Worm (Caenorhabditis elegans) whole organism, young adult: Measurements from ENCODE around the gene atg-7.

ENCODE experiments used
- B0035.1 ChIP-seq: sonication (generic microtip); optimal IDR thresholded peaks from 2 replicates; lab custom pipeline; 2016; ENCODE audit warnings: missing genetic modification characterization, mild to moderate bottlenecking, missing compliant biosample characterization, missing genotype, missing genetic modification reagents
- D2030.7 ChIP-seq: fragments of 200-800 bp; sonication (Bioruptor generic); IDR thresholded peaks from 2 replicates; pipeline ENCODE4 v1.3.6; 2022; ENCODE audit warnings: missing genetic modification reagents, missing genetic modification characterization, missing compliant biosample characterization
- F33H1.4 ChIP-seq: fragments of 200-800 bp; sonication (Bioruptor generic); IDR thresholded peaks from 2 replicates; pipeline ENCODE4 v1.3.6; 2022; ENCODE audit warnings: missing genetic modification reagents, missing genetic modification characterization, missing compliant biosample characterization
- F49E8.2 ChIP-seq: sonication (generic microtip); optimal IDR thresholded peaks from 3 replicates; lab custom pipeline; 2017; ENCODE audit warnings: missing genetic modification characterization, mild to moderate bottlenecking, missing compliant biosample characterization, antibody characterized with exemption, moderate library complexity; ENCODE audit not compliant: insufficient read depth
- F55B11.4 ChIP-seq: sonication (generic microtip); optimal IDR thresholded peaks from 2 replicates; lab custom pipeline; 2016; ENCODE audit warnings: missing compliant biosample characterization, missing genetic modification characterization, borderline replicate concordance; ENCODE audit not compliant: insufficient read depth
- F57A8.1 ChIP-seq: fragments of 200-800 bp; sonication (Bioruptor generic); optimal IDR thresholded peaks from 2 replicates; lab custom pipeline; 2018; ENCODE audit warnings: mild to moderate bottlenecking, missing genetic modification characterization, moderate library complexity, missing compliant biosample characterization
- K11D2.4 ChIP-seq: fragments of 200-800 bp; sonication (Bioruptor generic); IDR thresholded peaks from 2 replicates; pipeline ENCODE4 v1.3.6; 2022; ENCODE audit warnings: missing genetic modification reagents, missing genetic modification characterization, missing compliant biosample characterization
- K12H6.12 ChIP-seq: fragments of 200-800 bp; sonication (Bioruptor generic); optimal IDR thresholded peaks from 2 replicates; lab custom pipeline; 2018; ENCODE audit warnings: mild to moderate bottlenecking, missing genetic modification characterization, missing compliant biosample characterization
- T26A5.8 ChIP-seq: sonication (generic microtip); optimal IDR thresholded peaks from 2 replicates; lab custom pipeline; 2016; ENCODE audit warnings: missing genetic modification characterization, missing compliant biosample characterization
- Y53G8AR.9 ChIP-seq: fragments of 200-800 bp; sonication (Bioruptor generic); conservative IDR thresholded peaks from 2 replicates; pipeline ENCODE4 v1.3.6; 2022; ENCODE audit warnings: missing genetic modification reagents, missing genetic modification characterization, missing compliant biosample characterization
- Y67H2A.10 ChIP-seq: fragments of 200-800 bp; sonication (Bioruptor generic); conservative IDR thresholded peaks from 2 replicates; pipeline ENCODE4 v1.3.6; 2022; ENCODE audit warnings: missing genetic modification reagents, missing genetic modification characterization, missing compliant biosample characterization
- Y79H2A.3 ChIP-seq: fragments of 200-800 bp; sonication (Bioruptor generic); conservative IDR thresholded peaks from 2 replicates; pipeline ENCODE4 v1.3.6; 2022; ENCODE audit warnings: missing genetic modification reagents, missing genetic modification characterization, missing compliant biosample characterization
- akir-1 ChIP-seq: fragments of 200-800 bp; sonication (Bioruptor generic); optimal IDR thresholded peaks from 2 replicates; lab custom pipeline; 2018; ENCODE audit warnings: mild to moderate bottlenecking, missing genetic modification characterization, moderate library complexity, missing compliant biosample characterization
- ama-1 ChIP-seq, 3 experiments: fragments of 150-350 bp in 1 of 3; sonication (generic microtip) in 2 of 3; optimal IDR thresholded peaks; 2 replicates each; lab custom pipeline; 2014 to 2018; ENCODE audit warnings: missing biosample characterization in 2 of 3, missing genetic modification characterization in 2 of 3, missing genetic modification reagents in 2 of 3
- attf-3 ChIP-seq: fragments of 200-800 bp; sonication (Bioruptor generic); conservative IDR thresholded peaks from 2 replicates; pipeline ENCODE4 v1.3.6; 2022; ENCODE audit warnings: missing genetic modification reagents, missing genetic modification characterization, missing compliant biosample characterization
- attf-5 ChIP-seq: fragments of 200-800 bp; sonication (Bioruptor generic); optimal IDR thresholded peaks from 2 replicates; lab custom pipeline; 2018; ENCODE audit warnings: mild to moderate bottlenecking, missing genetic modification characterization, missing compliant biosample characterization
- attf-6 ChIP-seq: fragments of 200-800 bp; sonication (Bioruptor generic); IDR thresholded peaks from 2 replicates; pipeline ENCODE4 v1.3.6; 2022; ENCODE audit warnings: missing genetic modification reagents, missing genetic modification characterization, missing compliant biosample characterization
- cebp-1 ChIP-seq, 2 experiments: fragments of 200-800 bp in 1 of 2; sonication (Bioruptor generic) in 1 of 2; sonication (generic microtip) in 1 of 2; IDR thresholded peaks in 1 of 2; optimal IDR thresholded peaks in 1 of 2; 2 replicates each; pipeline versions ENCODE4 v1.3.6 to Lab custom; 2017 to 2022; ENCODE audit warnings: missing compliant biosample characterization in 2 of 2, missing genetic modification characterization in 2 of 2, mild to moderate bottlenecking in 1 of 2, missing genetic modification reagents in 1 of 2, moderate library complexity in 1 of 2
- cebp-2 ChIP-seq: fragments of 200-800 bp; sonication (Bioruptor generic); IDR thresholded peaks from 2 replicates; pipeline ENCODE4 v1.3.6; 2022; ENCODE audit warnings: missing genetic modification characterization, missing compliant biosample characterization
- ceh-40 ChIP-seq: fragments of 200-800 bp; sonication (Bioruptor generic); IDR thresholded peaks from 2 replicates; pipeline ENCODE4 v1.3.6; 2022; ENCODE audit warnings: missing genetic modification characterization, missing compliant biosample characterization
- die-1 ChIP-seq: sonication (generic microtip); optimal IDR thresholded peaks from 2 replicates; lab custom pipeline; 2016; ENCODE audit warnings: missing genotype, mild to moderate bottlenecking, missing genetic modification characterization, missing compliant biosample characterization
- dox-1 ChIP-seq: fragments of 200-800 bp; sonication (Bioruptor generic); IDR thresholded peaks from 2 replicates; pipeline ENCODE4 v1.3.6; 2022; ENCODE audit warnings: missing genetic modification reagents, missing genetic modification characterization, missing compliant biosample characterization
- dpff-1 ChIP-seq: sonication (generic microtip); optimal IDR thresholded peaks from 2 replicates; lab custom pipeline; 2017; ENCODE audit warnings: mild to moderate bottlenecking, missing genetic modification characterization, missing compliant biosample characterization
- egl-44 ChIP-seq: fragments of 200-800 bp; sonication (Bioruptor generic); IDR thresholded peaks from 2 replicates; pipeline ENCODE4 v1.3.6; 2022; ENCODE audit warnings: missing genetic modification reagents, missing genetic modification characterization, missing compliant biosample characterization
- ekl-4 ChIP-seq: fragments of 200-800 bp; sonication (Bioruptor generic); IDR thresholded peaks from 2 replicates; pipeline ENCODE4 v1.3.6; 2022; ENCODE audit warnings: missing genetic modification reagents, missing genetic modification characterization, missing compliant biosample characterization
- ets-4 ChIP-seq: fragments of 200-800 bp; sonication (Bioruptor generic); optimal IDR thresholded peaks from 2 replicates; lab custom pipeline; 2018; ENCODE audit warnings: mild to moderate bottlenecking, missing genetic modification characterization, missing compliant biosample characterization
- fkh-3 ChIP-seq: sonication (generic microtip); optimal IDR thresholded peaks from 2 replicates; lab custom pipeline; 2016; ENCODE audit warnings: mild to moderate bottlenecking, missing genetic modification characterization, missing compliant biosample characterization
- him-1 ChIP-seq: sonication (generic microtip); optimal IDR thresholded peaks from 2 replicates; lab custom pipeline; 2016; ENCODE audit warnings: missing genotype, missing genetic modification reagents, missing genetic modification characterization, missing compliant biosample characterization
- hlh-26 ChIP-seq: fragments of 200-800 bp; sonication (Bioruptor generic); conservative IDR thresholded peaks from 2 replicates; pipeline ENCODE4 v1.3.6; 2022; ENCODE audit warnings: missing genetic modification reagents, missing genetic modification characterization, missing compliant biosample characterization
- hmg-1.2 ChIP-seq: fragments of 200-800 bp; sonication (Bioruptor generic); IDR thresholded peaks from 2 replicates; pipeline ENCODE4 v1.3.6; 2022; ENCODE audit warnings: missing genetic modification reagents, missing genetic modification characterization, missing compliant biosample characterization
- hrde-1 ChIP-seq: sonication (generic microtip); optimal IDR thresholded peaks from 2 replicates; lab custom pipeline; 2016; ENCODE audit warnings: missing genetic modification characterization, mild to moderate bottlenecking, missing compliant biosample characterization, moderate library complexity, missing genotype, missing genetic modification reagents, borderline replicate concordance
- lin-54 ChIP-seq: fragments of 200-800 bp; sonication (Bioruptor generic); optimal IDR thresholded peaks from 2 replicates; lab custom pipeline; 2018; ENCODE audit warnings: mild to moderate bottlenecking, missing genetic modification characterization, missing compliant biosample characterization
- madf-3 ChIP-seq: fragments of 200-800 bp; sonication (Bioruptor generic); IDR thresholded peaks from 2 replicates; pipeline ENCODE4 v1.3.6; 2022; ENCODE audit warnings: missing genetic modification reagents, missing genetic modification characterization, missing compliant biosample characterization
- madf-8 ChIP-seq: fragments of 200-800 bp; sonication (Bioruptor generic); conservative IDR thresholded peaks from 2 replicates; pipeline ENCODE4 v1.3.6; 2022; ENCODE audit warnings: missing genetic modification reagents, missing genetic modification characterization, missing compliant biosample characterization
- nhr-120 ChIP-seq: fragments of 200-800 bp; sonication (Bioruptor generic); IDR thresholded peaks from 2 replicates; pipeline ENCODE4 v1.3.6; 2022; ENCODE audit warnings: missing genetic modification characterization, missing compliant biosample characterization
- nhr-179 ChIP-seq: sonication (generic microtip); optimal IDR thresholded peaks from 2 replicates; lab custom pipeline; 2016; ENCODE audit warnings: mild to moderate bottlenecking, missing genetic modification characterization, missing compliant biosample characterization
- nhr-90 ChIP-seq: sonication (generic microtip); optimal IDR thresholded peaks from 2 replicates; lab custom pipeline; 2016; ENCODE audit warnings: missing genotype, mild to moderate bottlenecking, missing genetic modification characterization, missing compliant biosample characterization
- pbrm-1 ChIP-seq: fragments of 200-800 bp; sonication (Bioruptor generic); IDR thresholded peaks from 2 replicates; pipeline ENCODE4 v1.3.6; 2022; ENCODE audit warnings: missing genetic modification reagents, missing genetic modification characterization, missing compliant biosample characterization
- rpc-1 ChIP-seq, 2 experiments: fragments of 150-350 bp in 1 of 2; sonication (generic microtip) in 1 of 2; optimal IDR thresholded peaks; 2 replicates each; lab custom pipeline; 2014 to 2018; ENCODE audit warnings: missing biosample characterization in 1 of 2, missing genetic modification characterization in 1 of 2, missing genetic modification reagents in 1 of 2, missing genotype in 1 of 2
- snpc-1.1 ChIP-seq: sonication (generic microtip); optimal IDR thresholded peaks from 2 replicates; lab custom pipeline; 2017; ENCODE audit warnings: missing genetic modification characterization, mild to moderate bottlenecking, missing compliant biosample characterization, antibody characterized with exemption, moderate library complexity, missing genotype, missing genetic modification reagents; ENCODE audit not compliant: insufficient read depth
- unc-130 ChIP-seq: sonication (generic microtip); optimal IDR thresholded peaks from 2 replicates; lab custom pipeline; 2016; ENCODE audit warnings: missing genetic modification reagents, missing genetic modification characterization, missing compliant biosample characterization
- xnd-1 ChIP-seq: sonication (generic microtip); optimal IDR thresholded peaks from 2 replicates; lab custom pipeline; 2016; ENCODE audit warnings: missing genotype, missing genetic modification reagents, missing genetic modification characterization, missing compliant biosample characterization
- zfh-2 ChIP-seq: fragments of 200-800 bp; sonication (Bioruptor generic); conservative IDR thresholded peaks from 2 replicates; pipeline ENCODE4 v1.3.6; 2022; ENCODE audit warnings: missing genetic modification reagents, missing genetic modification characterization, missing compliant biosample characterization
- zim-3 ChIP-seq: sonication (generic microtip); optimal IDR thresholded peaks from 2 replicates; lab custom pipeline; 2017; ENCODE audit warnings: mild to moderate bottlenecking, missing genetic modification characterization, moderate library complexity, missing compliant biosample characterization
- ztf-18 ChIP-seq: sonication (generic microtip); optimal IDR thresholded peaks from 2 replicates; lab custom pipeline; 2016; ENCODE audit warnings: missing genotype, mild to moderate bottlenecking, missing genetic modification characterization, missing compliant biosample characterization
- ztf-22 ChIP-seq: fragments of 200-800 bp; sonication (Bioruptor generic); optimal IDR thresholded peaks from 2 replicates; lab custom pipeline; 2018; ENCODE audit warnings: mild to moderate bottlenecking, missing genetic modification characterization, moderate library complexity, missing compliant biosample characterization
- ztf-6 ChIP-seq: fragments of 200-800 bp; sonication (Bioruptor generic); IDR thresholded peaks from 2 replicates; pipeline ENCODE4 v1.3.6; 2022; ENCODE audit warnings: missing genetic modification reagents, missing genetic modification characterization, missing compliant biosample characterization

atg-7 gene

DNA sequence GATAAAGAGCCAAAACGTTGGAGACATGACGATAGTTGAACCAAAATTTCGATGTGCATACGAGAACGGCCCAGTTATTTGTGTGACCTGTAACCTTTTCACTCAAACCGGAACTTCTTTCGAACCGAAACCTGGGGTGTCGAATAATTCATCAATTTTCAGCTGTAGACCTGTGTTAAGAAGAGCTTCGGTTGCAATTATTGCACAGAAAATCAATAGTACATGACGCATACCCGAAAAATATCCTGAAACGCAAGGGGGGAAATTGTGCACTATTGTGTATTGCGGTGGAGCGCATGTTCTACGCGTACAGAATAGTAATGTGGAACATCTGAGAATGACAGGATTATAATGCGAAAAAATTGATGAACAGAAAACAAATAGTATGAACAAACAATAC is 28.9 kb upstream of the atg-7 start, which contains the start of gene pigk-1 (continued):
- TF ChIP-seq Y53G8AR.9 (GFP tag; lab: Robert Waterston, UW) (peak; percentile 24; the same call in 1 of the 2 replicates), pbrm-1 (GFP tag; lab: Robert Waterston, UW) (no peak), cebp-1 (GFP tag; IDR thresholded peaks at IDR 0.05; lab: Robert Waterston, UW) (no peak), cebp-1 (tag; optimal IDR thresholded peaks at IDR 0.05; lab: Kevin White, UChicago) (no peak), zfh-2 (GFP tag; lab: Robert Waterston, UW) (no peak), akir-1 (GFP tag; lab: Kevin White, UChicago) (no peak), lin-54 (GFP tag; lab: Kevin White, UChicago) (peak; percentile 56), D2030.7 (GFP tag; lab: Robert Waterston, UW) (peak; percentile 38; the same call in 1 of the 2 replicates), F33H1.4 (GFP tag; lab: Robert Waterston, UW) (peak; percentile 45), fkh-3 (tag; lab: Kevin White, UChicago) (no peak), ceh-40 (no peak), ets-4 (GFP tag; lab: Kevin White, UChicago) (no peak), hlh-26 (GFP tag; lab: Robert Waterston, UW) (no peak), ama-1 (optimal IDR thresholded peaks at IDR 0.05; lab: Kevin White, UChicago) (no peak), ama-1 (GFP tag; optimal IDR thresholded peaks at IDR 0.05; lab: Kevin White, UChicago) (peak in 1 of 2 experiments; percentile 30), ztf-18 (tag; lab: Kevin White, UChicago) (no peak), hrde-1 (no peak), F55B11.4 (tag; lab: Kevin White, UChicago) (no peak), xnd-1 (tag; lab: Kevin White, UChicago) (peak; percentile 40), unc-130 (GFP tag; lab: Kevin White, UChicago) (peak; percentile 34), zim-3 (tag; lab: Kevin White, UChicago) (no peak), hmg-1.2 (GFP tag; lab: Robert Waterston, UW) (peak; percentile 37; the same call in 1 of the 2 replicates), K12H6.12 (tag; lab: Kevin White, UChicago) (no peak), nhr-179 (no peak), cebp-2 (GFP tag; lab: Robert Waterston, UW) (0 out of 2 replicates have a peak, but pooled peaks have one; percentile 41), attf-6 (peak; percentile 76), K11D2.4 (GFP tag; lab: Robert Waterston, UW) (no peak), egl-44 (GFP tag; lab: Robert Waterston, UW) (no peak), him-1 (tag; lab: Kevin White, UChicago) (no peak), T26A5.8 (tag; lab: Kevin White, UChicago) (peak; percentile 48), snpc-1.1 (tag; lab: Kevin White, UChicago) (no peak), Y67H2A.10 (GFP tag; lab: Robert Waterston, UW) (no peak), die-1 (tag; lab: Kevin White, UChicago) (no peak), dox-1 (GFP tag; lab: Robert Waterston, UW) (no peak), dpff-1 (tag; lab: Kevin White, UChicago) (no peak), B0035.1 (tag; lab: Kevin White, UChicago) (no peak), ekl-4 (GFP tag; lab: Robert Waterston, UW) (peak; percentile 57), nhr-120 (no peak), F57A8.1 (GFP tag; lab: Kevin White, UChicago) (no peak), ztf-22 (GFP tag; lab: Kevin White, UChicago) (no peak), F49E8.2 (peak; percentile 69), attf-5 (GFP tag; lab: Kevin White, UChicago) (no peak), madf-3 (GFP tag; lab: Robert Waterston, UW) (peak; percentile 81), nhr-90 (no peak), attf-3 (GFP tag; lab: Robert Waterston, UW) (no peak), Y79H2A.3 (GFP tag; lab: Robert Waterston, UW) (no peak), ztf-6 (GFP tag; lab: Robert Waterston, UW) (no peak), madf-8 (peak; percentile 35; the same call in 1 of the 2 replicates), rpc-1 (optimal IDR thresholded peaks at IDR 0.05; lab: Kevin White, UChicago) (no peak), rpc-1 (tag; optimal IDR thresholded peaks at IDR 0.05; lab: Kevin White, UChicago) (no peak)
